Fruit fly (Drosophila melanogaster): ENCODE measurements around the gene CG12111.

CG12111 gene

dm6 chrX:8533589-8534320, 37.0 kb downstream of the CG12111 start (continued):
- TF ChIP-seq CG5180 (GFP tag; optimal IDR thresholded peaks at IDR 0.05) (no peak), CG10267 (tag; optimal IDR thresholded peaks at IDR 0.05) (peak; percentile 52), kni (GFP tag; optimal IDR thresholded peaks at IDR 0.05) (peak; percentile 89), Hmr (GFP tag; optimal IDR thresholded peaks at IDR 0.05) (peak; percentile 21), CG15479 (GFP tag; optimal IDR thresholded peaks at IDR 0.05) (peak; percentile 4), Oli (tag; optimal IDR thresholded peaks at IDR 0.05) (peak; percentile 51), zf30C (GFP tag; optimal IDR thresholded peaks at IDR 0.05) (no peak), lab (GFP tag; optimal IDR thresholded peaks at IDR 0.05) (peak; percentile 41), ttk (GFP tag; IDR thresholded peaks at IDR 0.05) (0 out of 2 replicates have a peak, but pooled peaks have one; percentile 15), Awh (GFP tag; IDR thresholded peaks at IDR 0.05) (0 out of 2 replicates have a peak, but pooled peaks have one; percentile 6), onecut (GFP tag; IDR thresholded peaks at IDR 0.05) (no peak), ken (GFP tag; IDR thresholded peaks at IDR 0.05) (no peak), CG1602 (GFP tag; optimal IDR thresholded peaks at IDR 0.05) (no peak), bsh (GFP tag; optimal IDR thresholded peaks at IDR 0.05) (peak in 1 of 2 experiments; percentile 13), MBD-R2 (GFP tag; IDR thresholded peaks at IDR 0.05) (0 out of 2 replicates have a peak, but pooled peaks have one; percentile 12), Dbx (GFP tag; IDR thresholded peaks at IDR 0.05) (peak; percentile 56; the same call in 2 of the 3 replicates), CG8478 (optimal IDR thresholded peaks at IDR 0.05) (no peak), stc (GFP tag; IDR thresholded peaks at IDR 0.05) (0 out of 2 replicates have a peak, but pooled peaks have one; percentile 11), Aef1 (GFP tag; IDR thresholded peaks at IDR 0.05) (peak; percentile 47; the same call in 2 of the 3 replicates), Ptx1 (GFP tag; IDR thresholded peaks at IDR 0.05) (peak; percentile 50; the same call in 1 of the 2 replicates), CG18619 (GFP tag; optimal IDR thresholded peaks at IDR 0.05) (peak; percentile 37), Fer3 (tag; optimal IDR thresholded peaks at IDR 0.05) (peak; percentile 44), Gug (GFP tag; IDR thresholded peaks at IDR 0.05) (no peak), Sry-δ (GFP tag; optimal IDR thresholded peaks at IDR 0.05) (no peak), CG11504 (tag; optimal IDR thresholded peaks at IDR 0.05) (peak; percentile 37), otp (GFP tag; IDR thresholded peaks at IDR 0.05) (0 out of 3 replicates have a peak, but pooled peaks have one; percentile 33), CG31441 (GFP tag; IDR thresholded peaks at IDR 0.05) (0 out of 2 replicates have a peak, but pooled peaks have one; percentile 3), peb (GFP tag; IDR thresholded peaks at IDR 0.05) (no peak), HLH3B (GFP tag; IDR thresholded peaks at IDR 0.05) (0 out of 2 replicates have a peak, but pooled peaks have one; percentile 19), CG8290 (GFP tag; optimal IDR thresholded peaks at IDR 0.05) (no peak), CG8290 (tag; optimal IDR thresholded peaks at IDR 0.05) (peak in 1 of 2 experiments; percentile 12), CG4617 (GFP tag; optimal IDR thresholded peaks at IDR 0.05; ENCODE audit: borderline replicate concordance) (no peak), twi (tag; optimal IDR thresholded peaks at IDR 0.05) (peak; percentile 34), pan (optimal IDR thresholded peaks at IDR 0.05) (no peak), pan (GFP tag; optimal IDR thresholded peaks at IDR 0.05 in 1 of 2, IDR thresholded peaks at IDR 0.05 in 1 of 2) (peak in 1 of 2 experiments; percentile 30), caup (GFP tag; optimal IDR thresholded peaks at IDR 0.05; ENCODE audit: severe bottlenecking) (peak; percentile 15), CG17385 (GFP tag; optimal IDR thresholded peaks at IDR 0.05) (peak; percentile 53), eve (GFP tag; optimal IDR thresholded peaks at IDR 0.05) (no peak), danr (GFP tag; IDR thresholded peaks at IDR 0.05) (0 out of 2 replicates have a peak, but pooled peaks have one; percentile 11), CG32532 (GFP tag; IDR thresholded peaks at IDR 0.05) (peak; percentile 61), CG17328 (GFP tag; IDR thresholded peaks at IDR 0.05) (peak; percentile 19; the same call in 1 of the 2 replicates), CG42726 (GFP tag; IDR thresholded peaks at IDR 0.05; ENCODE audit: partially characterized antibody) (no peak), Sox102F (GFP tag; optimal IDR thresholded peaks at IDR 0.05) (peak; percentile 37), CG12942 (GFP tag; optimal IDR thresholded peaks at IDR 0.05) (no peak), lmd (GFP tag; IDR thresholded peaks at IDR 0.05) (peak; percentile 40; the same call in 1 of the 2 replicates), tgo (GFP tag; IDR thresholded peaks at IDR 0.05) (peak; percentile 28; the same call in 2 of the 3 replicates), dpn (GFP tag; optimal IDR thresholded peaks at IDR 0.05) (no peak), Hand (GFP tag; optimal IDR thresholded peaks at IDR 0.05) (peak; percentile 10), CG6854 (GFP tag; optimal IDR thresholded peaks at IDR 0.05) (no peak)

All from whole organism, embryonic.